Fruit fly (Drosophila melanogaster): ENCODE measurements around the gene CG12310.

CG12310 gene

dm6 chr3L:15089887-15090679, 39.5 kb upstream of the CG12310 start:
- no peak for TF ChIP-seq CG8632 (GFP tag; optimal IDR thresholded peaks at IDR 0.05)
- TF ChIP-seq CG6163 (GFP tag; IDR thresholded peaks at IDR 0.05): no peak

dm6 chr3L:15089083-15089704, 38.6 kb upstream of the CG12310 start:
- no peak for TF ChIP-seq Met (GFP tag; optimal IDR thresholded peaks at IDR 0.05)
- TF ChIP-seq spab (GFP tag; optimal IDR thresholded peaks at IDR 0.05): no peak
- TF ChIP-seq svp (GFP tag): no peak
- no peak for TF ChIP-seq CG34406 (GFP tag; optimal IDR thresholded peaks at IDR 0.05)

- TF ChIP-seq CG15336 (GFP tag; IDR thresholded peaks at IDR 0.05) (peak; percentile 17; the same call in 1 of the 2 replicates), CG6276 (GFP tag; optimal IDR thresholded peaks at IDR 0.05) (peak; percentile 5), svp (GFP tag) (peak; percentile 95), CG10669 (GFP tag; optimal IDR thresholded peaks at IDR 0.05) (no peak)
Measured at dm6 chr3L:15088285-15088684, 37.7 kb upstream of the CG12310 start.

dm6 chr3L:15084288-15084687, 33.7 kb upstream of the CG12310 start:
- TF ChIP-seq CG3032 (tag; optimal IDR thresholded peaks at IDR 0.05) (no peak), OdsH (GFP tag; optimal IDR thresholded peaks at IDR 0.05) (no peak), Sox15 (GFP tag; optimal IDR thresholded peaks at IDR 0.05) (no peak), CG15336 (GFP tag; IDR thresholded peaks at IDR 0.05) (no peak), Sox102F (GFP tag; optimal IDR thresholded peaks at IDR 0.05) (no peak), net (GFP tag; optimal IDR thresholded peaks at IDR 0.05) (no peak), CG9139 (GFP tag; optimal IDR thresholded peaks at IDR 0.05) (no peak), CG34406 (GFP tag; optimal IDR thresholded peaks at IDR 0.05) (no peak), pdm3 (GFP tag; optimal IDR thresholded peaks at IDR 0.05) (no peak), CG11902 (GFP tag; optimal IDR thresholded peaks at IDR 0.05) (no peak), Eip78C (GFP tag) (no peak), eg (GFP tag; IDR thresholded peaks at IDR 0.05) (no peak), Hr39 (GFP tag; optimal IDR thresholded peaks at IDR 0.05) (no peak), Eip93F (GFP tag; optimal IDR thresholded peaks at IDR 0.05) (no peak), CG6808 (GFP tag; optimal IDR thresholded peaks at IDR 0.05) (no peak), CG7368 (GFP tag; optimal IDR thresholded peaks at IDR 0.05) (no peak), Hr38 (GFP tag; optimal IDR thresholded peaks at IDR 0.05) (no peak), CG10669 (GFP tag; optimal IDR thresholded peaks at IDR 0.05) (no peak)

dm6 chr3L:15079278-15079677, 28.7 kb upstream of the CG12310 start:
- TF ChIP-seq CG3919 (GFP tag; optimal IDR thresholded peaks at IDR 0.05) (peak; percentile 12), CG6163 (GFP tag; IDR thresholded peaks at IDR 0.05) (0 out of 3 replicates have a peak, but pooled peaks have one; percentile 20), dsx (GFP tag; optimal IDR thresholded peaks at IDR 0.05; ENCODE audit: poor library complexity, severe bottlenecking) (no peak)

- TF ChIP-seq Ets96B (tag; optimal IDR thresholded peaks at IDR 0.05) (no peak), lz (GFP tag; optimal IDR thresholded peaks at IDR 0.05) (no peak)
Measured at dm6 chr3L:15078347-15078746, 27.7 kb upstream of the CG12310 start, which contains the start of gene Or71a. Gene Or71a (minus strand): TSS chr3L:15078447.

dm6 chr3L:15076380-15076779, 25.8 kb upstream of the CG12310 start:
- TF ChIP-seq CG10669 (GFP tag; optimal IDR thresholded peaks at IDR 0.05) (no peak), dac (GFP tag; optimal IDR thresholded peaks at IDR 0.05) (no peak), achi (GFP tag; optimal IDR thresholded peaks at IDR 0.05) (no peak), CG3919 (GFP tag; optimal IDR thresholded peaks at IDR 0.05) (no peak), Eip75B (GFP tag; optimal IDR thresholded peaks at IDR 0.05) (no peak), esn (GFP tag; optimal IDR thresholded peaks at IDR 0.05) (no peak), net (GFP tag; optimal IDR thresholded peaks at IDR 0.05) (no peak), Lpt (GFP tag; optimal IDR thresholded peaks at IDR 0.05) (no peak), spab (GFP tag; optimal IDR thresholded peaks at IDR 0.05) (no peak), CG8319 (GFP tag; optimal IDR thresholded peaks at IDR 0.05) (no peak), Sox15 (GFP tag; optimal IDR thresholded peaks at IDR 0.05) (no peak), CG10631 (GFP tag; optimal IDR thresholded peaks at IDR 0.05) (no peak), Sox102F (GFP tag; optimal IDR thresholded peaks at IDR 0.05) (no peak), dsx (GFP tag; optimal IDR thresholded peaks at IDR 0.05; ENCODE audit: poor library complexity, severe bottlenecking) (no peak), CG8632 (GFP tag; optimal IDR thresholded peaks at IDR 0.05) (no peak), pdm3 (GFP tag; optimal IDR thresholded peaks at IDR 0.05) (no peak), CG7368 (GFP tag; optimal IDR thresholded peaks at IDR 0.05) (no peak), CG9139 (GFP tag; optimal IDR thresholded peaks at IDR 0.05) (no peak), cyc (GFP tag; optimal IDR thresholded peaks at IDR 0.05) (no peak), Met (GFP tag; optimal IDR thresholded peaks at IDR 0.05) (no peak), CG3032 (tag; optimal IDR thresholded peaks at IDR 0.05) (no peak), svp (GFP tag) (peak; percentile 96), CG11902 (GFP tag; optimal IDR thresholded peaks at IDR 0.05) (no peak), CG6276 (GFP tag; optimal IDR thresholded peaks at IDR 0.05) (peak; percentile 51), Eip78C (GFP tag) (peak; percentile 37)

Data from whole organism, prepupa.